Fruit fly (Drosophila melanogaster): ENCODE data around the gene Srp9.

DNA sequence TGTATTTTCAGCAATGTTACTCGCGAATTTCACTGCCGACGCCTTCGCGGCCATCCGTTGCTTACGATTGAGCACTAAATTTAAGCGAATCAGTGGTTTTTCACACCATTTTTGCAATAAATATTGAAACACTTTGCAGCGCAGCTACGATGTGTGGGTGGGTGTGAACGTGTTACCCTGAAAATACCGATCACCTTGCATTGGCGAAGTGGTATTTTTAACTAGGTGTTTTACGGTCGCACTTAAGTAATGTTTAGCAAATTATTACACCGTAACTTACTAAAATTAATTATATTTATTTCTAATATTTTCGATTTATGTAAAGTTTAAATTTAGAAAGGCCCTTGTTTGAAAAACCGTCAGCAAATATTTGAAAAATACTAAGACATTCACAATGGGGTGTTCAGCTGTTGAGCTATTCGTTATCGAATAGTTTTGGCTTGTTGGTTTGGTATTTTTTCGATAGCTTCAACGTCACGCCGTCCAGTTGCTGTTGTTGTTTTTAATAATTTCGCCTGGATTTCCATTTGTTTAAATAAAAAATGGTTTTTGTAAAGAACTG, at the start of gene Srp9, which contains the start of gene syd:
- TF ChIP-seq CG12768 (GFP tag; optimal IDR thresholded peaks at IDR 0.05) = no peak
- TF ChIP-seq toe (GFP tag; optimal IDR thresholded peaks at IDR 0.05) = no peak

Data from whole organism, adult.